Worm (Caenorhabditis elegans): ENCODE results near the gene clp-6.

DNA sequence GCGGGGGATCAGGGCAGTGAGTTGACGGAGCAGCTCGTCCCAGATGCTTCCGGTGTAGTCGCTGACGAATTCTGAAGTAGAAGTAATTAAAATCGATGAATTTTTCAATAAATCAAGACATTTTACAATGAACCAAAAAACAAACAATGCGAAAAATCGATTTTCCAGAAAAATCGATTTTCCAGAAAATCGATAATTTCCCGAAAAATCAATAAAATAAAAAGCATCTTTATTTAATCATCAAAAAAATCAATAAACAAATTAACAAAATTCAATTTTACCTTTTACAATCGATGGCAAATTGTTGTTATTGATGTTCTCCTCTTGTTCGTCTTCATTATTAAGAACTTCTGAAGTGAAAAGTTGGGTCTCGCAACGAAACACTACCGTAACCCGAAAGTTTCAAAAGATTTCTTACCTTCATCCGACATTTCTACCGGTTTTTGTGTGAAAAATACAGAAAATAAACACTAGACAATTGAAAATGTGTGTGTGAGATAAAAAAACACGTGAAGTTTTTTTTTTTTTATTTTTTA lies at the start of gene clp-6:
- TF ChIP-seq pha-4 (tag; optimal IDR thresholded peaks at IDR 0.05), result no peak
- no peak for TF ChIP-seq B0035.1 (tag; optimal IDR thresholded peaks at IDR 0.05)
- TF ChIP-seq ztf-26 (tag; optimal IDR thresholded peaks at IDR 0.05), result no peak
- no peak for TF ChIP-seq snpc-1.1 (tag; optimal IDR thresholded peaks at IDR 0.05; ENCODE audit: insufficient read depth)
- TF ChIP-seq akir-1 (GFP tag; optimal IDR thresholded peaks at IDR 0.05), result no peak
- TF ChIP-seq bed-2 (GFP tag; IDR thresholded peaks at IDR 0.05), result no peak
- no peak for TF ChIP-seq ets-4 (GFP tag; optimal IDR thresholded peaks at IDR 0.05)
- no peak for TF ChIP-seq F57C9.4 (tag; optimal IDR thresholded peaks at IDR 0.05)
- TF ChIP-seq sea-2 (GFP tag; IDR thresholded peaks at IDR 0.05), result no peak
- TF ChIP-seq madf-10 (tag; optimal IDR thresholded peaks at IDR 0.05), result no peak
- no peak for TF ChIP-seq attf-3 (GFP tag; conservative IDR thresholded peaks at IDR 0.05)
- TF ChIP-seq dox-1 (GFP tag; IDR thresholded peaks at IDR 0.05), result no peak
- TF ChIP-seq B0336.3 (GFP tag; IDR thresholded peaks at IDR 0.05), result no peak
